Fruit fly (Drosophila melanogaster) whole organism, embryonic: Measurements from ENCODE around the gene CG7974.
A peak's percentile ranks its signal among the peaks of the same experiment; 100 is the strongest.

ENCODE experiments used
- Atf3 ChIP-seq: fragments of 200-800 bp; sonication (Bioruptor generic); optimal IDR thresholded peaks from 3 replicates; lab custom pipeline; 2016; ENCODE audit warnings: missing biosample characterization, missing genetic modification characterization
- Awh ChIP-seq: fragments of 200-800 bp; sonication (Bioruptor generic); IDR thresholded peaks from 2 replicates; pipeline ENCODE4, ENCODE4 v1.3.6; 2022; ENCODE audit warnings: missing biosample characterization, missing genetic modification characterization
- B-H2 ChIP-seq: fragments of 200-800 bp; sonication (Bioruptor generic); optimal IDR thresholded peaks from 2 replicates; lab custom pipeline; 2018; ENCODE audit warnings: missing biosample characterization, mild to moderate bottlenecking, missing genetic modification characterization
- CG11085 ChIP-seq: fragments of 200-800 bp; sonication (Bioruptor generic); IDR thresholded peaks from 2 replicates; pipeline ENCODE4 v1.3.6; 2022; ENCODE audit warnings: missing biosample characterization, missing genetic modification characterization
- CG11723 ChIP-seq: fragments of 200-800 bp; sonication (Bioruptor generic); optimal IDR thresholded peaks from 2 replicates; lab custom pipeline; 2017; ENCODE audit warnings: missing biosample characterization, mild to moderate bottlenecking, missing genetic modification characterization
- CG13894 ChIP-seq: fragments of 200-800 bp; sonication (Bioruptor generic); optimal IDR thresholded peaks from 3 replicates; lab custom pipeline; 2018; ENCODE audit warnings: missing biosample characterization, mild to moderate bottlenecking, missing genetic modification characterization, moderate library complexity
- CG17328 ChIP-seq: fragments of 200-800 bp; sonication (Bioruptor generic); IDR thresholded peaks from 2 replicates; pipeline ENCODE4 v1.3.6; 2022; ENCODE audit warnings: missing biosample characterization, missing genetic modification characterization
- CG18476 ChIP-seq: fragments of 200-800 bp; sonication (Bioruptor generic); optimal IDR thresholded peaks from 2 replicates; lab custom pipeline; 2016; ENCODE audit warnings: missing biosample characterization, mild to moderate bottlenecking, missing genetic modification characterization
- CG18599 ChIP-seq: fragments of 200-800 bp; sonication (Bioruptor generic); optimal IDR thresholded peaks from 3 replicates; lab custom pipeline; 2017; ENCODE audit warnings: missing biosample characterization, missing genetic modification characterization, mild to moderate bottlenecking, moderate library complexity, missing genetic modification reagents
- CG30020 ChIP-seq: fragments of 200-800 bp; optimal IDR thresholded peaks from 2 replicates; lab custom pipeline; 2019; ENCODE audit warnings: missing biosample characterization, mild to moderate bottlenecking, missing genetic modification characterization, moderate library complexity
- CG33557 ChIP-seq: fragments of 200-800 bp; sonication (Bioruptor generic); optimal IDR thresholded peaks from 2 replicates; lab custom pipeline; 2019; ENCODE audit warnings: missing biosample characterization, mild to moderate bottlenecking, missing genetic modification characterization, moderate library complexity
- CG34224 ChIP-seq: fragments of 200-800 bp; sonication (Bioruptor generic); IDR thresholded peaks from 3 replicates; pipeline ENCODE4 v1.3.6; 2022; ENCODE audit warnings: missing biosample characterization, missing genetic modification characterization; ENCODE audit not compliant: partially characterized antibody
- CG4820 ChIP-seq: fragments of 200-800 bp; sonication (Bioruptor generic); optimal IDR thresholded peaks from 3 replicates; lab custom pipeline; 2016; ENCODE audit warnings: missing biosample characterization, missing genetic modification characterization
- CG5180 ChIP-seq: fragments of 200-800 bp; sonication (Bioruptor generic); optimal IDR thresholded peaks from 3 replicates; lab custom pipeline; 2017; ENCODE audit warnings: missing biosample characterization, missing genetic modification characterization, mild to moderate bottlenecking, moderate library complexity, missing genetic modification reagents
- CG7357 ChIP-seq: fragments of 200-800 bp; sonication (Bioruptor generic); IDR thresholded peaks from 3 replicates; pipeline ENCODE4 v1.3.6; 2022; ENCODE audit warnings: missing biosample characterization, missing genetic modification characterization
- CG7928 ChIP-seq: fragments of 200-800 bp; sonication (Bioruptor generic); optimal IDR thresholded peaks from 2 replicates; lab custom pipeline; 2017; ENCODE audit warnings: missing biosample characterization, mild to moderate bottlenecking, missing genetic modification characterization
- CG9437 ChIP-seq: fragments of 200-800 bp; sonication (Bioruptor generic); optimal IDR thresholded peaks from 2 replicates; lab custom pipeline; 2018; ENCODE audit warnings: missing biosample characterization, mild to moderate bottlenecking, missing genetic modification characterization
- CG9727 ChIP-seq: fragments of 200-800 bp; sonication (Bioruptor generic); optimal IDR thresholded peaks from 3 replicates; lab custom pipeline; 2017; ENCODE audit warnings: missing biosample characterization, mild to moderate bottlenecking, missing genetic modification characterization
- CG9797 ChIP-seq: fragments of 200-800 bp; sonication (Bioruptor generic); optimal IDR thresholded peaks from 3 replicates; lab custom pipeline; 2018; ENCODE audit warnings: missing biosample characterization, mild to moderate bottlenecking, missing genetic modification characterization
- Dref ChIP-seq: fragments of 200-800 bp; sonication (Bioruptor generic); IDR thresholded peaks from 2 replicates; pipeline ENCODE4 v1.3.6; 2022; ENCODE audit warnings: missing biosample characterization, missing genetic modification characterization
- Gug ChIP-seq: fragments of 200-800 bp; sonication (Bioruptor generic); IDR thresholded peaks from 4 replicates; pipeline ENCODE4 v1.3.6; 2022; ENCODE audit warnings: missing biosample characterization, missing genetic modification characterization
- HLH54F ChIP-seq: fragments of 200-800 bp; sonication (Bioruptor generic); optimal IDR thresholded peaks from 3 replicates; lab custom pipeline; 2016; ENCODE audit warnings: missing biosample characterization, missing genetic modification characterization
- Hand ChIP-seq: fragments of 200-800 bp; sonication (Bioruptor generic); optimal IDR thresholded peaks from 2 replicates; lab custom pipeline; 2017; ENCODE audit warnings: mild to moderate bottlenecking, missing biosample characterization, missing genetic modification reagents, missing genetic modification characterization
- Hr51 ChIP-seq, 2 experiments: fragments of 200-800 bp; sonication (Bioruptor generic); optimal IDR thresholded peaks; 2 replicates in 1 of 2; 3 replicates in 1 of 2; lab custom pipeline; 2016 to 2018; ENCODE audit warnings: missing biosample characterization in 2 of 2, missing genetic modification characterization in 2 of 2, mild to moderate bottlenecking in 1 of 2, moderate library complexity in 1 of 2
- Mad ChIP-seq: fragments of 200-800 bp; sonication (Bioruptor generic); optimal IDR thresholded peaks from 2 replicates; lab custom pipeline; 2016; ENCODE audit warnings: missing biosample characterization, missing genetic modification characterization
- Max ChIP-seq: fragments of 200-800 bp; sonication (Bioruptor generic); optimal IDR thresholded peaks from 2 replicates; lab custom pipeline; 2016; ENCODE audit warnings: missing biosample characterization, mild to moderate bottlenecking, missing genetic modification characterization
- Med ChIP-seq: fragments of 200-800 bp; sonication (Bioruptor generic); peaks from one replicate; lab custom pipeline; 2016; ENCODE audit warnings: missing biosample characterization, missing genetic modification characterization, mild to moderate bottlenecking, inconsistent platforms, moderate library complexity
- Mrtf ChIP-seq: fragments of 200-800 bp; sonication (Bioruptor generic); IDR thresholded peaks from 3 replicates; pipeline ENCODE4 v1.3.6; 2022; ENCODE audit warnings: missing biosample characterization, missing genetic modification characterization
- Nf-YA ChIP-seq: fragments of 200-800 bp; sonication (Bioruptor generic); IDR thresholded peaks from 2 replicates; pipeline ENCODE4 v1.3.6; 2022; ENCODE audit warnings: missing biosample characterization, missing genetic modification characterization
- Usf ChIP-seq: fragments of 200-800 bp; sonication (Bioruptor generic); optimal IDR thresholded peaks from 2 replicates; lab custom pipeline; 2017; ENCODE audit warnings: missing genotype, missing biosample characterization, missing genetic modification characterization
- ato ChIP-seq: fragments of 200-800 bp; sonication (Bioruptor generic); IDR thresholded peaks from 2 replicates; pipeline ENCODE4 v1.3.6; 2022; ENCODE audit warnings: missing biosample characterization, missing genetic modification characterization; ENCODE audit not compliant: partially characterized antibody
- bigmax ChIP-seq: fragments of 200-800 bp; sonication (Bioruptor generic); optimal IDR thresholded peaks from 2 replicates; lab custom pipeline; 2018; ENCODE audit warnings: missing biosample characterization, mild to moderate bottlenecking, missing genetic modification characterization
- bsh ChIP-seq, 2 experiments: fragments of 200-800 bp; sonication (Bioruptor generic); optimal IDR thresholded peaks; 2 replicates each; lab custom pipeline; 2017 to 2018; ENCODE audit warnings: mild to moderate bottlenecking in 2 of 2, missing biosample characterization in 2 of 2, missing genetic modification characterization in 2 of 2, moderate library complexity in 1 of 2
- cad ChIP-seq: fragments of >200 bp; optimal IDR thresholded peaks from 2 replicates; lab custom pipeline; 2017; ENCODE audit warnings: missing biosample characterization, missing genetic modification characterization
- corto ChIP-seq: fragments of 200-800 bp; sonication (Bioruptor generic); optimal IDR thresholded peaks from 2 replicates; lab custom pipeline; 2016; ENCODE audit warnings: missing biosample characterization, mild to moderate bottlenecking, missing genetic modification characterization, moderate library complexity
- ewg ChIP-seq: fragments of 200-800 bp; sonication (Bioruptor generic); optimal IDR thresholded peaks from 3 replicates; lab custom pipeline; 2017; ENCODE audit warnings: mild to moderate bottlenecking, missing biosample characterization, missing genetic modification reagents, missing genetic modification characterization
- fd3F ChIP-seq: fragments of 200-800 bp; sonication (Bioruptor generic); optimal IDR thresholded peaks from 2 replicates; lab custom pipeline; 2018; ENCODE audit warnings: missing biosample characterization, mild to moderate bottlenecking, missing genetic modification characterization, moderate library complexity
- kah ChIP-seq: fragments of 200-800 bp; sonication (Bioruptor generic); optimal IDR thresholded peaks from 2 replicates; lab custom pipeline; 2018; ENCODE audit warnings: missing biosample characterization, mild to moderate bottlenecking, missing genetic modification characterization
- lov ChIP-seq, 2 experiments: fragments of 200-800 bp in 1 of 2; fragments of >200 bp in 1 of 2; sonication (Bioruptor generic) in 1 of 2; IDR thresholded peaks in 1 of 2; optimal IDR thresholded peaks in 1 of 2; 2 replicates in 1 of 2; 3 replicates in 1 of 2; pipeline versions ENCODE4 v1.3.6 to Lab custom; 2017 to 2022; ENCODE audit warnings: missing biosample characterization in 1 of 2, missing genetic modification characterization in 1 of 2
- luna ChIP-seq: fragments of 200-800 bp; sonication (Bioruptor generic); optimal IDR thresholded peaks from 2 replicates; lab custom pipeline; 2016; ENCODE audit warnings: missing biosample characterization, missing genetic modification characterization
- mld ChIP-seq: fragments of 200-800 bp; sonication (Bioruptor generic); IDR thresholded peaks from 3 replicates; pipeline ENCODE4 v1.3.6; 2022; ENCODE audit warnings: missing biosample characterization, missing genetic modification characterization; ENCODE audit not compliant: partially characterized antibody
- otp ChIP-seq: fragments of 200-800 bp; sonication (Bioruptor generic); IDR thresholded peaks from 3 replicates; pipeline ENCODE4, ENCODE4 v1.3.6; 2022; ENCODE audit warnings: missing biosample characterization, missing genetic modification characterization
- sc ChIP-seq, 3 experiments: fragments of >200 bp in 2 of 3; fragments of 200-800 bp in 1 of 3; sonication (Bioruptor generic) in 1 of 3; optimal IDR thresholded peaks; 2 replicates in 2 of 3; 3 replicates in 1 of 3; lab custom pipeline; 2017; ENCODE audit warnings: mild to moderate bottlenecking in 1 of 3, missing biosample characterization in 1 of 3, missing genetic modification characterization in 1 of 3, missing genetic modification reagents in 1 of 3
- sd ChIP-seq: fragments of 200-800 bp; sonication (Bioruptor generic); optimal IDR thresholded peaks from 3 replicates; lab custom pipeline; 2018; ENCODE audit warnings: missing biosample characterization, mild to moderate bottlenecking, missing genetic modification characterization, moderate library complexity
- ttk ChIP-seq: fragments of 200-800 bp; sonication (Bioruptor generic); IDR thresholded peaks from 2 replicates; pipeline ENCODE4 v2.1.2; 2022; ENCODE audit warnings: missing biosample characterization, missing genetic modification characterization
- unpg ChIP-seq: fragments of 200-800 bp; sonication (Bioruptor generic); optimal IDR thresholded peaks from 3 replicates; lab custom pipeline; 2018; ENCODE audit warnings: missing biosample characterization, mild to moderate bottlenecking, missing genetic modification characterization, moderate library complexity
- usp ChIP-seq: fragments of >200 bp; optimal IDR thresholded peaks from 2 replicates; lab custom pipeline; 2017; ENCODE audit warnings: missing biosample characterization, missing genetic modification characterization
- yki ChIP-seq: fragments of >200 bp; optimal IDR thresholded peaks from 3 replicates; lab custom pipeline; 2018
- zf30C ChIP-seq: fragments of 200-800 bp; sonication (Bioruptor generic); optimal IDR thresholded peaks from 3 replicates; lab custom pipeline; 2018; ENCODE audit warnings: missing biosample characterization, mild to moderate bottlenecking, missing genetic modification characterization

Gene CG7974

dm6 chr3L:1647276-1647919 lies 17.5 kb upstream of the CG7974 start, which contains the start of the genes CG17249 and Bro (continued):
- TF ChIP-seq Usf (GFP tag; lab: Kevin White, UChicago): no peak
- no peak for TF ChIP-seq CG18476 (GFP tag; lab: Kevin White, UChicago)
- peak; percentile 13 for TF ChIP-seq Max (GFP tag; lab: Kevin White, UChicago)
- peak; percentile 38 for TF ChIP-seq Mad (GFP tag; lab: Kevin White, UChicago)
- TF ChIP-seq CG9797: peak; percentile 62
- peak; percentile 29 for TF ChIP-seq kah (GFP tag; lab: Kevin White, UChicago)
- TF ChIP-seq CG11723 (GFP tag; lab: Kevin White, UChicago): no peak
- TF ChIP-seq CG9727 (GFP tag; lab: Kevin White, UChicago): no peak
- TF ChIP-seq mld (GFP tag; lab: Robert Waterston, UW): no peak
- TF ChIP-seq Nf-YA (GFP tag; lab: Robert Waterston, UW): no peak
- no peak for TF ChIP-seq ewg
- TF ChIP-seq Hr51 (GFP tag; optimal IDR thresholded peaks at IDR 0.05; lab: Kevin White, UChicago): peak in 1 of 2 experiments; percentile 57
- TF ChIP-seq HLH54F: peak; percentile 55
- TF ChIP-seq Hand (GFP tag; lab: Kevin White, UChicago): no peak
- no peak for TF ChIP-seq fd3F (GFP tag; lab: Kevin White, UChicago)
- TF ChIP-seq CG13894 (tag; lab: Kevin White, UChicago): no peak
- TF ChIP-seq bsh (GFP tag; optimal IDR thresholded peaks at IDR 0.05; lab: Kevin White, UChicago): no peak
- TF ChIP-seq Atf3: no peak
- TF ChIP-seq Gug (GFP tag; lab: Robert Waterston, UW): no peak
- TF ChIP-seq B-H2 (GFP tag; lab: Kevin White, UChicago): peak; percentile 80
- TF ChIP-seq ttk (GFP tag; lab: Robert Waterston, UW): no peak
- no peak for TF ChIP-seq bigmax (GFP tag; lab: Kevin White, UChicago)
- no peak for TF ChIP-seq cad (GFP tag; lab: Kevin White, UChicago)
- no peak for TF ChIP-seq corto (GFP tag; lab: Kevin White, UChicago)
- no peak for TF ChIP-seq CG9437 (GFP tag; lab: Kevin White, UChicago)
- no peak for TF ChIP-seq unpg (GFP tag; lab: Kevin White, UChicago)
- TF ChIP-seq ato (GFP tag; lab: Robert Waterston, UW): no peak
- no peak for TF ChIP-seq otp (GFP tag; lab: Robert Waterston, UW)
- TF ChIP-seq CG11085: no peak
- TF ChIP-seq CG18599 (GFP tag; lab: Kevin White, UChicago): no peak
- no peak for TF ChIP-seq usp (GFP tag; lab: Kevin White, UChicago)
- peak; percentile 40; the same call in 1 of the 2 replicates for TF ChIP-seq Dref (GFP tag; lab: Robert Waterston, UW)
- no peak for TF ChIP-seq yki
- TF ChIP-seq CG30020: no peak
- TF ChIP-seq CG7928: no peak
- TF ChIP-seq lov (optimal IDR thresholded peaks at IDR 0.05; lab: Kevin White, UChicago): no peak
- peak; percentile 61; the same call in 2 of the 3 replicates for TF ChIP-seq lov (GFP tag; IDR thresholded peaks at IDR 0.05; lab: Robert Waterston, UW)
- no peak for TF ChIP-seq luna (GFP tag; lab: Kevin White, UChicago)
- no peak for TF ChIP-seq sd
- TF ChIP-seq CG17328: no peak
- TF ChIP-seq CG34224 (GFP tag; lab: Robert Waterston, UW): no peak
- TF ChIP-seq CG4820: no peak
- TF ChIP-seq CG5180 (GFP tag; lab: Kevin White, UChicago): no peak
- no peak for TF ChIP-seq Awh (GFP tag; lab: Robert Waterston, UW)
- no peak for TF ChIP-seq zf30C (GFP tag; lab: Kevin White, UChicago)
- peak; percentile 94 for TF ChIP-seq Med (GFP tag; lab: Kevin White, UChicago)
- TF ChIP-seq CG33557: no peak
- TF ChIP-seq sc (optimal IDR thresholded peaks at IDR 0.05; lab: Kevin White, UChicago): no peak
- no peak for TF ChIP-seq sc (GFP tag; optimal IDR thresholded peaks at IDR 0.05; lab: Kevin White, UChicago)
- no peak for TF ChIP-seq Mrtf (GFP tag; lab: Robert Waterston, UW)
- TF ChIP-seq CG7357 (GFP tag; lab: Robert Waterston, UW): no peak
